Worm (Caenorhabditis elegans) whole organism, L1 larva: ENCODE measurements around the gene mca-2.

Experiments used
- aly-2 ChIP-seq: fragments of 150-350 bp; optimal IDR thresholded peaks from 2 replicates; lab custom pipeline; 2014; ENCODE audit warnings: missing biosample characterization, missing genetic modification characterization
- ceh-90 ChIP-seq: sonication (generic microtip); optimal IDR thresholded peaks from 2 replicates; lab custom pipeline; 2016; ENCODE audit warnings: missing genetic modification characterization, missing compliant biosample characterization
- efl-1 ChIP-seq, 4 experiments: fragments of 150-350 bp; optimal IDR thresholded peaks in 3 of 4; peaks in 1 of 4; 1 replicate in 1 of 4; 2 replicates in 3 of 4; lab custom pipeline; 2014; ENCODE audit warnings: missing biosample characterization in 2 of 4, missing genetic modification characterization in 2 of 4, missing genetic modification reagents in 2 of 4
- lin-15B ChIP-seq: fragments of 150-350 bp; sonication (generic microtip); optimal IDR thresholded peaks from 3 replicates; lab custom pipeline; 2014; ENCODE audit warnings: missing biosample characterization, missing genetic modification characterization
- mdl-1 ChIP-seq, 2 experiments: fragments of 150-350 bp; optimal IDR thresholded peaks; 2 replicates each; lab custom pipeline; 2014 to 2017; ENCODE audit warnings: missing biosample characterization in 2 of 2, missing genetic modification characterization in 2 of 2, inconsistent platforms in 1 of 2
- mep-1 ChIP-seq: fragments of 150-350 bp; optimal IDR thresholded peaks from 2 replicates; lab custom pipeline; 2014; ENCODE audit warnings: missing biosample characterization, missing genetic modification characterization
- nhr-12 ChIP-seq: sonication (generic microtip); optimal IDR thresholded peaks from 2 replicates; lab custom pipeline; 2017; ENCODE audit warnings: missing biosample characterization, missing genetic modification characterization
- tbx-2 ChIP-seq: sonication (generic microtip); optimal IDR thresholded peaks from 2 replicates; lab custom pipeline; 2016; ENCODE audit warnings: missing genetic modification characterization, missing compliant biosample characterization
- unc-130 ChIP-seq: fragments of 150-350 bp; optimal IDR thresholded peaks from 2 replicates; lab custom pipeline; 2017; ENCODE audit warnings: missing biosample characterization, missing genetic modification characterization, inconsistent platforms
- ztf-11 ChIP-seq, 2 experiments: sonication (generic microtip); optimal IDR thresholded peaks; 2 replicates each; lab custom pipeline; 2016 to 2017; ENCODE audit warnings: missing genetic modification characterization in 2 of 2, missing biosample characterization in 1 of 2, missing compliant biosample characterization in 1 of 2

- TF ChIP-seq ztf-11 (tag; optimal IDR thresholded peaks at IDR 0.05; lab: Kevin White, UChicago), result no peak
- TF ChIP-seq nhr-12, result no peak
- no peak for TF ChIP-seq ceh-90 (tag; lab: Kevin White, UChicago)
- TF ChIP-seq aly-2 (tag; lab: Kevin White, UChicago), result no peak
- no peak for TF ChIP-seq lin-15B
- no peak for TF ChIP-seq mep-1 (tag; lab: Kevin White, UChicago)
- no peak for TF ChIP-seq mdl-1 (tag; optimal IDR thresholded peaks at IDR 0.05; lab: Kevin White, UChicago)
- TF ChIP-seq tbx-2 (tag; lab: Kevin White, UChicago), result no peak
- TF ChIP-seq unc-130 (tag; lab: Kevin White, UChicago), result no peak
- no peak for TF ChIP-seq efl-1 (optimal IDR thresholded peaks at IDR 0.05; lab: Kevin White, UChicago)
- TF ChIP-seq efl-1 (GFP tag; optimal IDR thresholded peaks at IDR 0.05 in 1 of 2; lab: Kevin White, UChicago), result no peak
These were observed 15.9 kb downstream of the mca-2 start, which contains the start of gene C23H5.11 for ce11 chrIV:2099771-2100170.
